Worm (Caenorhabditis elegans) whole organism, early embryonic: ENCODE data around the gene rps-8.

Source experiments
- F13C5.2 ChIP-seq: sonication (generic microtip); optimal IDR thresholded peaks from 2 replicates; lab custom pipeline; 2017; ENCODE audit warnings: mild to moderate bottlenecking, missing genetic modification characterization, inconsistent platforms, missing compliant biosample characterization
- ceh-13 ChIP-seq: fragments of 200-800 bp; sonication (Bioruptor generic); optimal IDR thresholded peaks from 2 replicates; lab custom pipeline; 2018; ENCODE audit warnings: mild to moderate bottlenecking, missing genetic modification characterization, missing compliant biosample characterization
- flt-1 ChIP-seq: fragments of 200-800 bp; sonication (Bioruptor generic); IDR thresholded peaks from 2 replicates; pipeline ENCODE4 v1.3.6; 2022; ENCODE audit warnings: missing genetic modification characterization, missing compliant biosample characterization

ce11 chrIV:7319931-7320435 lies 6.3 kb upstream of the rps-8 start:
- TF ChIP-seq ceh-13 (no peak), flt-1 (no peak), F13C5.2 (tag; lab: Kevin White, UChicago) (peak; percentile 45)
